Fruit fly (Drosophila melanogaster) whole organism, embryonic: ENCODE results near the gene Lcp65Ae.

Experiments used
- Adf1 ChIP-seq: fragments of 200-800 bp; sonication (Bioruptor generic); IDR thresholded peaks from 2 replicates; pipeline ENCODE4 v1.3.6; 2022; ENCODE audit warnings: missing biosample characterization, missing genetic modification characterization
- Aef1 ChIP-seq: fragments of 200-800 bp; sonication (Bioruptor generic); IDR thresholded peaks from 3 replicates; pipeline ENCODE4 v1.3.6; 2022; ENCODE audit warnings: missing biosample characterization, missing genetic modification characterization
- Asciz ChIP-seq: fragments of 200-800 bp; sonication (Bioruptor generic); optimal IDR thresholded peaks from 2 replicates; lab custom pipeline; 2017; ENCODE audit warnings: missing biosample characterization, mild to moderate bottlenecking, missing genetic modification characterization, missing genetic modification reagents
- B-H2 ChIP-seq: fragments of 200-800 bp; sonication (Bioruptor generic); optimal IDR thresholded peaks from 2 replicates; lab custom pipeline; 2018; ENCODE audit warnings: missing biosample characterization, mild to moderate bottlenecking, missing genetic modification characterization
- Bgb ChIP-seq: fragments of 200-800 bp; sonication (Bioruptor generic); IDR thresholded peaks from 2 replicates; pipeline ENCODE4 v1.3.6; 2022; ENCODE audit warnings: missing biosample characterization, missing genetic modification characterization; ENCODE audit not compliant: partially characterized antibody
- CG10654 ChIP-seq: fragments of 200-800 bp; sonication (Bioruptor generic); optimal IDR thresholded peaks from 2 replicates; lab custom pipeline; 2016; ENCODE audit warnings: missing biosample characterization, missing genetic modification characterization
- CG10959 ChIP-seq: fragments of 200-800 bp; sonication (Bioruptor generic); IDR thresholded peaks from 2 replicates; pipeline ENCODE4 v1.3.6; 2022; ENCODE audit warnings: missing biosample characterization, missing genetic modification characterization
- CG11560 ChIP-seq: fragments of 200-800 bp; sonication (Bioruptor generic); IDR thresholded peaks from 3 replicates; pipeline ENCODE4 v1.3.6; 2022; ENCODE audit warnings: missing biosample characterization, missing genetic modification characterization
- CG12299 ChIP-seq: fragments of 200-800 bp; sonication (Bioruptor generic); optimal IDR thresholded peaks from 2 replicates; lab custom pipeline; 2018; ENCODE audit warnings: missing biosample characterization, mild to moderate bottlenecking, missing genetic modification characterization
- CG13424 ChIP-seq: fragments of 200-800 bp; sonication (Bioruptor generic); optimal IDR thresholded peaks from 2 replicates; lab custom pipeline; 2019; ENCODE audit warnings: missing biosample characterization, mild to moderate bottlenecking, missing genetic modification characterization, moderate library complexity
- CG13624 ChIP-seq: fragments of 200-800 bp; sonication (Bioruptor generic); optimal IDR thresholded peaks from 2 replicates; lab custom pipeline; 2016; ENCODE audit warnings: missing biosample characterization, missing genetic modification characterization
- CG1603 ChIP-seq: fragments of 200-800 bp; sonication (Bioruptor generic); optimal IDR thresholded peaks from 2 replicates; lab custom pipeline; 2019; ENCODE audit warnings: missing biosample characterization, mild to moderate bottlenecking, missing genetic modification characterization, moderate library complexity
- CG16813 ChIP-seq: fragments of 200-800 bp; sonication (Bioruptor generic); IDR thresholded peaks from 3 replicates; pipeline ENCODE4 v1.3.6; 2022; ENCODE audit warnings: missing biosample characterization, missing genetic modification characterization; ENCODE audit not compliant: partially characterized antibody
- CG17361 ChIP-seq: fragments of 200-800 bp; sonication (Bioruptor generic); IDR thresholded peaks from 3 replicates; pipeline ENCODE4 v1.3.6; 2022; ENCODE audit warnings: missing biosample characterization, missing genetic modification characterization
- CG17385 ChIP-seq: fragments of 200-800 bp; sonication (Bioruptor generic); optimal IDR thresholded peaks from 3 replicates; lab custom pipeline; 2018; ENCODE audit warnings: missing biosample characterization, mild to moderate bottlenecking, missing genetic modification characterization
- CG31441 ChIP-seq: fragments of 200-800 bp; sonication (Bioruptor generic); IDR thresholded peaks from 2 replicates; pipeline ENCODE4 v1.3.6; 2022; ENCODE audit warnings: missing biosample characterization, missing genetic modification characterization
- CG33557 ChIP-seq: fragments of 200-800 bp; sonication (Bioruptor generic); optimal IDR thresholded peaks from 2 replicates; lab custom pipeline; 2019; ENCODE audit warnings: missing biosample characterization, mild to moderate bottlenecking, missing genetic modification characterization, moderate library complexity
- CG34376 ChIP-seq: fragments of 200-800 bp; sonication (Bioruptor generic); optimal IDR thresholded peaks from 2 replicates; lab custom pipeline; 2018; ENCODE audit warnings: missing biosample characterization, mild to moderate bottlenecking, missing genetic modification characterization
- CG34422 ChIP-seq: fragments of 200-800 bp; sonication (Bioruptor generic); IDR thresholded peaks from 3 replicates; pipeline ENCODE4 v1.3.6; 2022; ENCODE audit warnings: missing biosample characterization, missing genetic modification characterization
- CG6654 ChIP-seq: fragments of 200-800 bp; sonication (Bioruptor generic); optimal IDR thresholded peaks from 2 replicates; lab custom pipeline; 2017; ENCODE audit warnings: missing biosample characterization, mild to moderate bottlenecking, missing genetic modification characterization
- CG7963 ChIP-seq: fragments of 200-800 bp; sonication (Bioruptor generic); IDR thresholded peaks from 3 replicates; pipeline ENCODE4 v1.3.6; 2022; ENCODE audit warnings: missing biosample characterization, missing genetic modification characterization; ENCODE audit not compliant: partially characterized antibody
- CG8089 ChIP-seq: fragments of 200-800 bp; sonication (Bioruptor generic); optimal IDR thresholded peaks from 3 replicates; lab custom pipeline; 2016; ENCODE audit warnings: missing biosample characterization, missing genetic modification characterization
- Camta ChIP-seq: fragments of 200-800 bp; sonication (Bioruptor generic); optimal IDR thresholded peaks from 2 replicates; lab custom pipeline; 2016; ENCODE audit warnings: missing biosample characterization, missing genetic modification characterization
- Chrac-16 ChIP-seq: fragments of 200-800 bp; sonication (Bioruptor generic); optimal IDR thresholded peaks from 3 replicates; lab custom pipeline; 2016; ENCODE audit warnings: missing biosample characterization, missing genetic modification characterization
- CkIIα-i1 ChIP-seq: fragments of 200-800 bp; sonication (Bioruptor generic); IDR thresholded peaks from 2 replicates; pipeline ENCODE4 v1.3.6; 2022; ENCODE audit warnings: missing biosample characterization, missing genetic modification characterization
- Dfd ChIP-seq, 2 experiments: fragments of >200 bp; optimal IDR thresholded peaks; 2 replicates each; lab custom pipeline; 2017; ENCODE audit warnings: missing biosample characterization in 2 of 2, missing genetic modification characterization in 2 of 2
- Elba2 ChIP-seq: fragments of 200-800 bp; sonication (Bioruptor generic); optimal IDR thresholded peaks from 3 replicates; lab custom pipeline; 2016; ENCODE audit warnings: missing biosample characterization, missing genetic modification characterization
- Ets65A ChIP-seq: fragments of 200-800 bp; sonication (Bioruptor generic); peaks from one replicate; lab custom pipeline; 2016; ENCODE audit warnings: missing biosample characterization, missing genetic modification characterization
- Ets97D ChIP-seq: fragments of 200-800 bp; sonication (Bioruptor generic); optimal IDR thresholded peaks from 3 replicates; lab custom pipeline; 2016; ENCODE audit warnings: missing biosample characterization, missing genetic modification characterization
- Hr78 ChIP-seq, 2 experiments: fragments of 200-800 bp in 1 of 2; fragments of >200 bp in 1 of 2; sonication (Bioruptor generic) in 1 of 2; optimal IDR thresholded peaks; 2 replicates each; lab custom pipeline; 2017 to 2019; ENCODE audit warnings: missing biosample characterization in 2 of 2, missing genetic modification characterization in 2 of 2, mild to moderate bottlenecking in 1 of 2, moderate library complexity in 1 of 2
- MBD-R2 ChIP-seq: fragments of 200-800 bp; sonication (Bioruptor generic); IDR thresholded peaks from 2 replicates; pipeline ENCODE4 v1.3.6; 2022; ENCODE audit warnings: missing biosample characterization, missing genetic modification characterization
- Myb ChIP-seq: fragments of 200-800 bp; sonication (Bioruptor generic); optimal IDR thresholded peaks from 2 replicates; lab custom pipeline; 2016; ENCODE audit warnings: missing biosample characterization, missing genetic modification characterization
- NfI ChIP-seq: fragments of 200-800 bp; sonication (Bioruptor generic); optimal IDR thresholded peaks from 3 replicates; lab custom pipeline; 2018; ENCODE audit warnings: missing biosample characterization, mild to moderate bottlenecking, missing genetic modification characterization, moderate library complexity
- Sin3A ChIP-seq: fragments of >200 bp; optimal IDR thresholded peaks from 2 replicates; lab custom pipeline; 2018
- Sry-β ChIP-seq: fragments of 200-800 bp; sonication (Bioruptor generic); optimal IDR thresholded peaks from 2 replicates; lab custom pipeline; 2018; ENCODE audit warnings: missing biosample characterization, mild to moderate bottlenecking, missing genetic modification characterization, moderate library complexity
- chm ChIP-seq: fragments of 200-800 bp; sonication (Bioruptor generic); IDR thresholded peaks from 2 replicates; pipeline ENCODE4 v1.3.6; 2022; ENCODE audit warnings: missing biosample characterization, missing genetic modification characterization
- cwo ChIP-seq: fragments of 200-800 bp; sonication (Bioruptor generic); optimal IDR thresholded peaks from 3 replicates; lab custom pipeline; 2017; ENCODE audit warnings: missing biosample characterization, missing genetic modification characterization, mild to moderate bottlenecking, moderate library complexity, missing genetic modification reagents
- eve ChIP-seq, 2 experiments: fragments of >200 bp; optimal IDR thresholded peaks; 2 replicates each; lab custom pipeline; 2017; ENCODE audit warnings: missing biosample characterization in 2 of 2, missing genetic modification characterization in 2 of 2
- ewg ChIP-seq: fragments of 200-800 bp; sonication (Bioruptor generic); optimal IDR thresholded peaks from 3 replicates; lab custom pipeline; 2017; ENCODE audit warnings: mild to moderate bottlenecking, missing biosample characterization, missing genetic modification reagents, missing genetic modification characterization
- fd3F ChIP-seq: fragments of 200-800 bp; sonication (Bioruptor generic); optimal IDR thresholded peaks from 2 replicates; lab custom pipeline; 2018; ENCODE audit warnings: missing biosample characterization, mild to moderate bottlenecking, missing genetic modification characterization, moderate library complexity
- fru ChIP-seq: fragments of >200 bp; optimal IDR thresholded peaks from 2 replicates; lab custom pipeline; 2017
- gce ChIP-seq: fragments of 200-800 bp; sonication (Bioruptor generic); IDR thresholded peaks from 3 replicates; pipeline ENCODE4 v1.3.6; 2022; ENCODE audit warnings: missing biosample characterization, missing genetic modification characterization
- hth ChIP-seq: fragments of >200 bp; optimal IDR thresholded peaks from 2 replicates; lab custom pipeline; 2017; ENCODE audit warnings: inconsistent platforms
- jigr1 ChIP-seq: fragments of 200-800 bp; sonication (Bioruptor generic); IDR thresholded peaks from 3 replicates; pipeline ENCODE4 v1.3.6; 2022; ENCODE audit warnings: missing biosample characterization, missing genetic modification characterization
- jumu ChIP-seq: fragments of 200-800 bp; sonication (Bioruptor generic); optimal IDR thresholded peaks from 3 replicates; lab custom pipeline; 2016; ENCODE audit warnings: missing biosample characterization, missing genetic modification characterization
- luna ChIP-seq: fragments of 200-800 bp; sonication (Bioruptor generic); optimal IDR thresholded peaks from 2 replicates; lab custom pipeline; 2016; ENCODE audit warnings: missing biosample characterization, missing genetic modification characterization
- mirr ChIP-seq: fragments of 200-800 bp; sonication (Bioruptor generic); optimal IDR thresholded peaks from 3 replicates; lab custom pipeline; 2018; ENCODE audit warnings: missing biosample characterization, mild to moderate bottlenecking, missing genetic modification characterization
- pb ChIP-seq: fragments of 200-800 bp; sonication (Bioruptor generic); optimal IDR thresholded peaks from 3 replicates; lab custom pipeline; 2016; ENCODE audit warnings: missing biosample characterization, missing genetic modification characterization
- rib ChIP-seq: fragments of 200-800 bp; sonication (Bioruptor generic); IDR thresholded peaks from 2 replicates; pipeline ENCODE4 v1.3.6; 2022; ENCODE audit warnings: missing biosample characterization, missing genetic modification characterization
- so ChIP-seq: fragments of 200-800 bp; sonication (Bioruptor generic); IDR thresholded peaks from 3 replicates; pipeline ENCODE4 v1.3.6; 2022; ENCODE audit warnings: missing biosample characterization, missing genetic modification characterization
- sr ChIP-seq: fragments of 200-800 bp; sonication (Bioruptor generic); IDR thresholded peaks from 3 replicates; pipeline ENCODE4 v1.3.6; 2022; ENCODE audit warnings: missing biosample characterization, missing genetic modification characterization
- tll ChIP-seq, 2 experiments: fragments of 200-800 bp in 1 of 2; fragments of >200 bp in 1 of 2; sonication (Bioruptor generic) in 1 of 2; optimal IDR thresholded peaks; 2 replicates each; lab custom pipeline; 2017 to 2019; ENCODE audit warnings: missing biosample characterization in 2 of 2, missing genetic modification characterization in 2 of 2, mild to moderate bottlenecking in 1 of 2, moderate library complexity in 1 of 2
- vvl ChIP-seq: fragments of 200-800 bp; sonication (Bioruptor generic); IDR thresholded peaks from 2 replicates; pipeline ENCODE4 v1.3.6; 2022; ENCODE audit warnings: missing biosample characterization, missing genetic modification characterization

Lcp65Ae gene

dm6 chr3L:6173826-6174255 lies 35.9 kb upstream of the Lcp65Ae start, which contains the start of the genes fmt and CG7376 (continued):
- no peak for TF ChIP-seq Dfd (GFP tag; optimal IDR thresholded peaks at IDR 0.05; lab: Kevin White, UChicago)
- peak; percentile 27 for TF ChIP-seq CG10654 (GFP tag; lab: Kevin White, UChicago)
- no peak for TF ChIP-seq ewg (GFP tag; lab: Kevin White, UChicago)
- TF ChIP-seq Bgb (GFP tag; lab: Robert Waterston, UW): peak; percentile 71
- TF ChIP-seq gce (GFP tag; lab: Robert Waterston, UW): no peak
- no peak for TF ChIP-seq rib (GFP tag; lab: Robert Waterston, UW)
- no peak for TF ChIP-seq Aef1
- peak; percentile 37 for TF ChIP-seq fd3F (GFP tag; lab: Kevin White, UChicago)
- no peak for TF ChIP-seq CG1603 (tag; lab: Kevin White, UChicago)
- TF ChIP-seq hth (lab: Kevin White, UChicago): no peak
- no peak for TF ChIP-seq CG34422 (GFP tag; lab: Robert Waterston, UW)
- no peak for TF ChIP-seq eve (GFP tag; optimal IDR thresholded peaks at IDR 0.05; lab: Kevin White, UChicago)
- no peak for TF ChIP-seq jigr1 (GFP tag; lab: Robert Waterston, UW)
- TF ChIP-seq Ets97D: no peak
- no peak for TF ChIP-seq CG31441 (GFP tag; lab: Robert Waterston, UW)
- TF ChIP-seq sr (GFP tag; lab: Robert Waterston, UW): no peak
- TF ChIP-seq mirr (GFP tag; lab: Kevin White, UChicago): no peak
- TF ChIP-seq CG10959 (GFP tag; lab: Robert Waterston, UW): no peak
- no peak for TF ChIP-seq Hr78 (GFP tag; optimal IDR thresholded peaks at IDR 0.05; lab: Kevin White, UChicago)
- no peak for TF ChIP-seq CG8089 (GFP tag; lab: Kevin White, UChicago)
- no peak for TF ChIP-seq CG17361 (GFP tag; lab: Robert Waterston, UW)
- peak; percentile 43 for TF ChIP-seq B-H2
- TF ChIP-seq CG17385 (GFP tag; lab: Kevin White, UChicago): no peak
- no peak for TF ChIP-seq CG13624 (GFP tag; lab: Kevin White, UChicago)
- TF ChIP-seq Asciz: no peak
- no peak for TF ChIP-seq Camta (GFP tag; lab: Kevin White, UChicago)
- TF ChIP-seq NfI (GFP tag; lab: Kevin White, UChicago): no peak
- no peak for TF ChIP-seq Myb
- peak; percentile 85 for TF ChIP-seq CG7963
- no peak for TF ChIP-seq fru (lab: Kevin White, UChicago)
- no peak for TF ChIP-seq CG34376 (GFP tag; lab: Kevin White, UChicago)
- TF ChIP-seq CG16813 (GFP tag; lab: Robert Waterston, UW): peak; percentile 81
- no peak for TF ChIP-seq CG11560
- TF ChIP-seq CG33557 (GFP tag; lab: Kevin White, UChicago): no peak
- TF ChIP-seq vvl (GFP tag; lab: Robert Waterston, UW): no peak
- TF ChIP-seq CG13424 (tag; lab: Kevin White, UChicago): peak; percentile 58
- no peak for TF ChIP-seq CkIIα-i1 (GFP tag; lab: Robert Waterston, UW)
- TF ChIP-seq Ets65A: peak; percentile 42
- TF ChIP-seq CG6654 (GFP tag; lab: Kevin White, UChicago): no peak
- TF ChIP-seq Sin3A (lab: Kevin White, UChicago): peak; percentile 14
- no peak for TF ChIP-seq luna (GFP tag; lab: Kevin White, UChicago)
- TF ChIP-seq tll (GFP tag; optimal IDR thresholded peaks at IDR 0.05; lab: Kevin White, UChicago): no peak
- TF ChIP-seq pb (GFP tag; lab: Kevin White, UChicago): no peak
- TF ChIP-seq Sry-β (GFP tag; lab: Kevin White, UChicago): no peak
- no peak for TF ChIP-seq Adf1 (GFP tag; lab: Robert Waterston, UW)
- TF ChIP-seq MBD-R2 (GFP tag; lab: Robert Waterston, UW): peak; percentile 46; the same call in 1 of the 2 replicates
- TF ChIP-seq CG12299 (tag; lab: Kevin White, UChicago): no peak
- no peak for TF ChIP-seq cwo (GFP tag; lab: Kevin White, UChicago)
- TF ChIP-seq Elba2 (GFP tag; lab: Kevin White, UChicago): no peak
- no peak for TF ChIP-seq jumu (GFP tag; lab: Kevin White, UChicago)
- TF ChIP-seq so (GFP tag; lab: Robert Waterston, UW): no peak
- peak; percentile 4 for TF ChIP-seq Chrac-16 (GFP tag; lab: Kevin White, UChicago)
- TF ChIP-seq chm (GFP tag; lab: Robert Waterston, UW): no peak
